Fruit fly (Drosophila melanogaster) S2 (cell line): ENCODE results near the gene CTCF.
A peak's percentile ranks its signal among the peaks of the same experiment; 100 is the strongest.

Experiments
- CG8478 ChIP-seq: fragments of >200 bp; optimal IDR thresholded peaks from 2 replicates; lab custom pipeline; 2018
- CTCF ChIP-seq, 2 experiments: fragments of >200 bp; optimal IDR thresholded peaks; 2 replicates each; lab custom pipeline; 2018

Gene CTCF

DNA sequence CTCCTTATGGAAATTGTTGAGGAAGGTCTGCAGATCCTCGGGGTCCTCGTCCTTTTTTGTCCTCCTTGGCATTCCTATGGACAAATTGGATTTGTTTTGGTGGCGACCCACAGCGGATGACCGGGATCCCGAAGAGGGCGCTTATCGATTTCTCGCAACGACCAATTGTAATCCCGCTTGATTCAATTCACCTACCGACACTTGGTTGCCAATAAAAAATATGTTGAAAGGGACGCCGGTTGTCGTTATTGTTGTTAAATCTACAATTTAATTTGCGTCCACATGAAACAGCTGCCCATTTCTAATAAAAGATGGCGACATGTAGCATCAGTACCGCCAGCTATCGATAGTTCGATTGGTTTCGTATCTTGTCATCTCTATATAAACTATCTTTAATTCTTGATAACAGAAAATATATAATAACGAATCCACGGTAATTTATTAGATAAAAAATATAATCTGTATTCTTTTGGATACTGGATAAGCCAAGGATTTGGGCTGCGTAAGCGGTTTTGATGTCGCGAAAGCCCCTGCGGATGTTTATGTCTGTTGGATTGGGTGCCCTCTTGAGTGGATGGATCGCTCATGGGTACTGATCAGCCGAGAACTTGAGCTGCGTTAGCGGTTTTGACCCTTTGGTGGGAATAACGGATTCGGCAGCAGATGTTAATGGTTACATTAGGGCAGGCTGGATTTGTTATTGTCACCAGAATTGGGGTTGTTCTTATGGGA, at the start of gene CTCF:
CTCF (minus strand) TSS at position 328 of the 732 bp plus-strand sequence.
- TF ChIP-seq CTCF (optimal IDR thresholded peaks at IDR 0.05; lab: Kevin White, UChicago) = peak; percentile 85 to 93
- TF ChIP-seq CG8478 (lab: Kevin White, UChicago) = no peak

dm6 chr3L:7404081-7404480, 47.6 kb upstream of the CTCF start, which contains the start of gene CG8560:
Gene CG8560 (minus strand): TSS chr3L:7404181.
- TF ChIP-seq CG8478 (lab: Kevin White, UChicago) (no peak), CTCF (optimal IDR thresholded peaks at IDR 0.05; lab: Kevin White, UChicago) (no peak)

- TF ChIP-seq CG8478 (lab: Kevin White, UChicago) = no peak
- no peak for TF ChIP-seq CTCF (optimal IDR thresholded peaks at IDR 0.05; lab: Kevin White, UChicago)
Observed at dm6 chr3L:7401972-7402371, 45.5 kb upstream of the CTCF start.

DNA sequence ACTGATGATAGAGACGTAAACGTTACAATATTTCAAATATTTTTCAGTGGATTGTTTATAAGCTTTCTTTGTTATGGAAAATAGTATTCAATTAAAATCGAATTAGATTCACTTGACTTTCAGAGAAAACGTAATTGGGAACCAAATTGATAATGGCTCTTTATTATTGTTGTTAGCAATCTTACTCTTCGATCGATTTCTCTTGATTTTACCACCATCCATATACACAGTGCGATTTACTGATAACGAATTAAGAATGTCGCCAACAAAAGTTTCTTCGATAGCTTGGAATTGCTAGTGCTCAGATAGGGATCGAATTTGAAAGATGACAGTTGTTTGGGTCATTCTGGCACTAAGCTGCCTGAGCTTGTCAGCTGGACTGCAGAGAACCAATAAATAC, 43.3 kb upstream of the CTCF start, which contains the start of gene CG18417:
CG18417 (plus strand) TSS at position 301 of the 400 bp plus-strand sequence.
- TF ChIP-seq CTCF (optimal IDR thresholded peaks at IDR 0.05; lab: Kevin White, UChicago) (no peak), CG8478 (lab: Kevin White, UChicago) (no peak)

DNA sequence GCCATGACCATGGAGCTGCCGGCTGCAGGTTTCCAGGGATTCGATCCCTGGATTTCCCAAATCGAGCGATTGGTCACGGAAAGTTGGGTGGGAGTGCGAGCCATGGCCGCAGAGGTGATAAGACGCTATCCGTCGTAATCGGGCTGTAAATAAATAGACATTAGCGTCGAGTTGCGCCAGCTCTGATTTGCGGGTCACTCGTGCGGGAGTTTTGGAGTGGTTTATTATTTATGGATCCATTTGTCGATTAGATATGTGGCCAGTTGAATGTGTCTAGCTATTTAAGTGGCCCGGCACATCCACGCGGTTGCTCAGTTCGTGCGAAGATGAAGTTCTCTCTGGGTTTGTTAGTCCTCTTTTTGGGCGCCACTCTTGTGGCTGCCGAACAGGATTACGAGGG, 41.5 kb upstream of the CTCF start, which contains the start of gene CG8562:
CG8562 (plus strand) TSS at position 307 of the 400 bp plus-strand sequence.
- no peak for TF ChIP-seq CG8478 (lab: Kevin White, UChicago)

DNA sequence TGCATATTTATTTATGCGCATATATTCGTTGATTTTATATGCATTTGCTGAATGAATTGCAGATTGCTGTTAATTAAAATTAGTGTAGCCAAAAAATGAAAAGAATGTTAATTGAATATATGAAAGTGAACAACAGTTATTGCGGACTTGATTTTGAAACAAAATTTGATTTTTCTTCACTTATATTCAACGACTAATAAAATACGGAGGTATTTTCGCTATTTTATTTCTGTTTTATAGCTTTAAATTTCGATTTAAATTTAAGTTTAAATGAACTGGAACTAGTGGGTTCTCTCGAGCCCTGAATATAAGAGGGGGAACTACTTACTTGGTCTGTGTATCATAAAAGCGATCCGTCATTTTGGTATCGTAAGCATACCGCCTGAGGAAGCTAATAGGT, 39.5 kb upstream of the CTCF start, which contains the start of gene CG32379:
CG32379 (plus strand) TSS at position 301 of the 400 bp plus-strand sequence.
- TF ChIP-seq CG8478 (lab: Kevin White, UChicago) (no peak), CTCF (optimal IDR thresholded peaks at IDR 0.05; lab: Kevin White, UChicago) (no peak)

DNA sequence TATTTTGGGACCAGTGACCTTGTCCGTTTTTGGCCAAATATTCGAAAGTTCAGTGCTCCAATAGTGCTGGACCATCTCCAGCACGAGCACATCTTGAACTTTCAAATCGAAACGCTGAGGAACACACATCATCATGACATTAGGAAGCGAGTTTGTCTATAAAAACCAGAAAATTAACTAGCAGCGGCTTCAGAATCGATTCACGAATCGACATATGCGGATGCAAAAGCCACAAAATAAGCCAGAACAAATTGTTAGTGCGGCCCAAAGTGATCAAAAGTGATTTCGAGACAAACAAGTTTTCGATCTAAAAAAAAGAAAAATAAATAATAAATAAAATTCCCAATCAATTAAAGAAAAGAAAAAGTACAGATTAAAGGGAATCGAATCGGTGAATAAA, 33.9 kb upstream of the CTCF start, which contains the start of gene CG8563:
CG8563 (plus strand) TSS at position 301 of the 400 bp plus-strand sequence.
- TF ChIP-seq CTCF (optimal IDR thresholded peaks at IDR 0.05; lab: Kevin White, UChicago) (no peak), CG8478 (lab: Kevin White, UChicago) (no peak)

dm6 chr3L:7390004-7390403, 33.5 kb upstream of the CTCF start:
- TF ChIP-seq CG8478 (lab: Kevin White, UChicago) (no peak), CTCF (optimal IDR thresholded peaks at IDR 0.05; lab: Kevin White, UChicago) (no peak)

- TF ChIP-seq CTCF (optimal IDR thresholded peaks at IDR 0.05; lab: Kevin White, UChicago) = no peak
Observed at dm6 chr3L:7387814-7388213, 31.3 kb upstream of the CTCF start, which contains the start of gene CG8564. Gene CG8564 (minus strand): TSS chr3L:7387914.

- no peak for TF ChIP-seq CTCF (optimal IDR thresholded peaks at IDR 0.05; lab: Kevin White, UChicago)
- no peak for TF ChIP-seq CG8478 (lab: Kevin White, UChicago)
Observed at dm6 chr3L:7381359-7381976, 25.0 kb upstream of the CTCF start, which contains the start of the genes SMSr and smid. Gene SMSr (minus strand): TSS chr3L:7381474. Gene smid (plus strand): TSS chr3L:7381614.

- TF ChIP-seq CTCF (optimal IDR thresholded peaks at IDR 0.05; lab: Kevin White, UChicago) (no peak), CG8478 (lab: Kevin White, UChicago) (no peak)
Observed at dm6 chr3L:7380395-7380794, 23.9 kb upstream of the CTCF start.

DNA sequence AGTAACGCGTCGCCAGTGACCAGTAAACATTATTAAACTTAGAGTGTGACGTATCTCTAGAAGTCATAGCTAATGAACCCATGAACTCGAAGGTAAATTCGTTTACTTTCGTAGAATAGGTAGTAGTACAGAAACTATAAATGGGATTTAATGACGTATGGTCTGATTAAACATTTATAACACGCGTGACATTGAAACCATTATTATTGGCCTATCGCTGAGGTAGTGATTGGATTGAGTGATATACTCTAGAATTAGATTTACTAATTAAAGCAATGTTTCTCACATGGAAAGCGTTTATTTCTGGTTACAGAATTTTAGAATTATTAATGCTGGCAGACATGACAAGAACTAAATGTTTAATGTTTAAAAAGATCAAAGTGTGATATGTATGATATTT, 20.3 kb upstream of the CTCF start:
- TF ChIP-seq CG8478 (lab: Kevin White, UChicago) = no peak
- no peak for TF ChIP-seq CTCF (optimal IDR thresholded peaks at IDR 0.05; lab: Kevin White, UChicago)

DNA sequence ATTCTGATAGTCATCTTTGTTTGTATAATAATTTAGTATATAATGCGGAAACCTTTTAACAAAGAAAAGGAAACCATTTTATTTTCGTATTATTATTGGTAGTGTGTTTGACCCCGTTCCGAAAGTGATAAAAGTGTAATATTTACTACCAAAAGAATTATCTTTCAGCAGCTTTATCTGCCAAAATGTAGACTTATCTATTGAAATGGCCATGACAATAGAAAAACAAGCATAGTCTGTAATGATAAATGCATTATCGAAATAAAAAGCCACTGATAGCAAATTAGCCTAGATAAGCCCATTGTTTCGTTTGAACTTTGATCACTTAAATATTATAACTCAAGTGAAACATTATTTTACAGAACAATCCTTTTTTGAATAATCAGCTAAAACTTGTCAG, 19.6 kb upstream of the CTCF start:
- TF ChIP-seq CG8478 (lab: Kevin White, UChicago) = no peak
- TF ChIP-seq CTCF (optimal IDR thresholded peaks at IDR 0.05; lab: Kevin White, UChicago) = no peak

DNA sequence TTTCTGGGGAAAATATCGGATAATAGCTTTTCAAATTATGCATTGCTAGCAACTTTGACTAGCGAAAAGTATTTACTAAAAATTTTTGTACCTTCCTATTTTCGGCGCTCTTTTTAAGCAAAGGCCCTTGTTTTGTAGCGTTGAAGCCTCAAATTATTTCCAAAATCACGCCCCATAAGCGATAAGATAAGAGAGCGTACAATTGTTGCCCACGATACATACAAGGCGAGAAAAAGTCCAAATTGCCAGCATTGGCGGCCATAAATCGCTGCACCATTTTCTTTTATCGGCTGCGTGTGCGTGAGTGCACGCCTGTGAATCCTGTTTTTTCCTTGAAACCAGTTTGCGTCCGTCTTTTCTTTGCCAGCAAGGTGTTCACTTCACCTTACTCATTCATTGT, 14.8 kb upstream of the CTCF start:
- TF ChIP-seq CTCF (optimal IDR thresholded peaks at IDR 0.05; lab: Kevin White, UChicago) (peak in 1 of 2 experiments; percentile 13), CG8478 (lab: Kevin White, UChicago) (no peak)

DNA sequence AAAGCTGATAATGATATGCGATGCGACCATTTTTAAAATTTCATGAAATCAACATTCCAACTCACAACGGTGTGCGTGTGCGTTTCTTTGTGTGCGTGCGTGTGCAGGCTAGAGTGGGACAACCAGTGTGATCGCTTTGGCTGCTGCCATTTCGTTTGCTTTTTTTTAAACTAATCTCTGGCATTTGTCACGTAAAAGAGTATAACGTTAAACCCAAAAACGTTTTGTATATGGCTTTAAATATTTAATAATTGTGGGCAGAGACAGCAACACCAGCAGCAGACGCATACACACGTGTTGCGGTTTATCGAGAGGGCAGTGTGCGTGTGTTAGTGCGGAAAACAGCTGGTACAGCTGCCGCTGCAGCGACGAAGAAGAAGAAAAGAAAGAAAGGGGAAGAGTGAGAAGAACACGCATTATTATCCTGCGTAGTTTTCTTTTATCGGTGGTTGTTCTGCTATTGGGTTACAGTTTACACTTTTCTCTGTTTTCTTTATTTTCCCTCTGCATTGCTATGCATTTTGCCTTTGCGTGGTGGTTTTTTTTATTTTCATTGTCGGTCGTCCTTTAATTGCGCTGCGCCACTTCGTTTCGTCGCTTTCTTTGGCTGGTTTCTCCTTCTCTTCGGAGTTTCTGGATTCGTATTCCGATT, 13.8 kb upstream of the CTCF start:
- TF ChIP-seq CG8478 (lab: Kevin White, UChicago) (no peak), CTCF (optimal IDR thresholded peaks at IDR 0.05; lab: Kevin White, UChicago) (no peak)
